Worm (Caenorhabditis elegans) whole organism, L4 larva: ENCODE results near the gene srd-30.

Experiments
- daf-12 ChIP-seq: fragments of 150-350 bp; optimal IDR thresholded peaks from 2 replicates; lab custom pipeline; 2014; ENCODE audit warnings: missing biosample characterization, missing genetic modification reagents, missing genetic modification characterization
- daf-19 ChIP-seq: fragments of 200-800 bp; sonication (Bioruptor generic); conservative IDR thresholded peaks from 2 replicates; pipeline ENCODE4 v1.3.6; 2022; ENCODE audit warnings: missing genetic modification characterization, missing compliant biosample characterization
- duxl-1 ChIP-seq: sonication (generic microtip); optimal IDR thresholded peaks from 2 replicates; lab custom pipeline; 2016; ENCODE audit warnings: mild to moderate bottlenecking, missing genetic modification characterization, moderate library complexity, missing compliant biosample characterization; ENCODE audit not compliant: poor library complexity
- egl-27 ChIP-seq: sonication (generic microtip); optimal IDR thresholded peaks from 3 replicates; lab custom pipeline; 2017; ENCODE audit warnings: missing biosample characterization, missing genetic modification reagents, missing genetic modification characterization
- zag-1 ChIP-seq: fragments of 150-350 bp; optimal IDR thresholded peaks from 2 replicates; lab custom pipeline; 2014; ENCODE audit warnings: missing biosample characterization, missing genetic modification characterization
- zip-11 ChIP-seq: fragments of 200-800 bp; sonication (Bioruptor generic); IDR thresholded peaks from 2 replicates; pipeline ENCODE4 v1.3.6; 2022; ENCODE audit warnings: missing genetic modification characterization, missing compliant biosample characterization
- ztf-11 ChIP-seq: fragments of 150-350 bp; optimal IDR thresholded peaks from 2 replicates; lab custom pipeline; 2014; ENCODE audit warnings: missing biosample characterization, missing genetic modification characterization

ce11 chrV:7580378-7580777, 49.2 kb upstream of the srd-30 start, which contains the start of gene ets-6:
- TF ChIP-seq daf-12 (tag; lab: Kevin White, UChicago) (no peak), egl-27 (tag; lab: Kevin White, UChicago) (no peak), zag-1 (no peak), daf-19 (no peak), ztf-11 (no peak), zip-11 (GFP tag; lab: Robert Waterston, UW) (no peak), duxl-1 (tag; lab: Kevin White, UChicago) (no peak)
